Fruit fly (Drosophila melanogaster) whole organism, embryonic: Measurements from ENCODE around the gene ClC-c.

Source experiments
- Aef1 ChIP-seq: fragments of 200-800 bp; sonication (Bioruptor generic); IDR thresholded peaks from 3 replicates; pipeline ENCODE4 v1.3.6; 2022; ENCODE audit warnings: missing biosample characterization, missing genetic modification characterization
- B-H1 ChIP-seq: fragments of 200-800 bp; sonication (Bioruptor generic); IDR thresholded peaks from 3 replicates; pipeline ENCODE4 v1.3.6; 2022; ENCODE audit warnings: missing biosample characterization, missing genetic modification characterization
- B-H2 ChIP-seq: fragments of 200-800 bp; sonication (Bioruptor generic); optimal IDR thresholded peaks from 2 replicates; lab custom pipeline; 2018; ENCODE audit warnings: missing biosample characterization, mild to moderate bottlenecking, missing genetic modification characterization
- Bgb ChIP-seq: fragments of 200-800 bp; sonication (Bioruptor generic); IDR thresholded peaks from 2 replicates; pipeline ENCODE4 v1.3.6; 2022; ENCODE audit warnings: missing biosample characterization, missing genetic modification characterization; ENCODE audit not compliant: partially characterized antibody
- CG11560 ChIP-seq: fragments of 200-800 bp; sonication (Bioruptor generic); IDR thresholded peaks from 3 replicates; pipeline ENCODE4 v1.3.6; 2022; ENCODE audit warnings: missing biosample characterization, missing genetic modification characterization
- CG12155 ChIP-seq: fragments of 200-800 bp; sonication (Bioruptor generic); optimal IDR thresholded peaks from 3 replicates; lab custom pipeline; 2016; ENCODE audit warnings: missing biosample characterization, missing genetic modification characterization
- CG12769 ChIP-seq: fragments of 200-800 bp; sonication (Bioruptor generic); optimal IDR thresholded peaks from 2 replicates; lab custom pipeline; 2019; ENCODE audit warnings: missing biosample characterization, mild to moderate bottlenecking, missing genetic modification characterization, moderate library complexity
- CG1602 ChIP-seq: fragments of 200-800 bp; sonication (Bioruptor generic); optimal IDR thresholded peaks from 3 replicates; lab custom pipeline; 2016; ENCODE audit warnings: missing biosample characterization, missing genetic modification characterization
- CG1832 ChIP-seq: fragments of 200-800 bp; sonication (Bioruptor generic); optimal IDR thresholded peaks from 2 replicates; lab custom pipeline; 2017; ENCODE audit warnings: missing biosample characterization, mild to moderate bottlenecking, missing genetic modification characterization, inconsistent platforms
- CG3065 ChIP-seq: fragments of 200-800 bp; sonication (Bioruptor generic); optimal IDR thresholded peaks from 2 replicates; lab custom pipeline; 2016; ENCODE audit warnings: missing biosample characterization, missing genetic modification characterization
- CG3726 ChIP-seq: fragments of 200-800 bp; sonication (Bioruptor generic); IDR thresholded peaks from 3 replicates; pipeline ENCODE4, ENCODE4 v1.3.6; 2022; ENCODE audit warnings: missing biosample characterization, missing genetic modification characterization
- CG43689 ChIP-seq: fragments of 200-800 bp; sonication (Bioruptor generic); IDR thresholded peaks from 2 replicates; pipeline ENCODE4 v1.3.6; 2022; ENCODE audit warnings: missing biosample characterization, missing genetic modification characterization
- CG5245 ChIP-seq: fragments of 200-800 bp; sonication (Bioruptor generic); optimal IDR thresholded peaks from 3 replicates; lab custom pipeline; 2016; ENCODE audit warnings: missing biosample characterization, missing genetic modification characterization
- CG6689 ChIP-seq: fragments of 200-800 bp; sonication (Bioruptor generic); IDR thresholded peaks from 2 replicates; pipeline ENCODE4 v1.3.6; 2022; ENCODE audit warnings: missing biosample characterization, missing genetic modification characterization
- CG7556 ChIP-seq: fragments of 200-800 bp; sonication (Bioruptor generic); optimal IDR thresholded peaks from 2 replicates; lab custom pipeline; 2017; ENCODE audit warnings: missing biosample characterization, mild to moderate bottlenecking, missing genetic modification characterization
- CG8944 ChIP-seq: fragments of 200-800 bp; sonication (Bioruptor generic); optimal IDR thresholded peaks from 3 replicates; lab custom pipeline; 2016; ENCODE audit warnings: missing biosample characterization, missing genetic modification characterization
- D ChIP-seq, 2 experiments: fragments of 200-800 bp in 1 of 2; fragments of >200 bp in 1 of 2; sonication (Bioruptor generic) in 1 of 2; optimal IDR thresholded peaks; 2 replicates in 1 of 2; 3 replicates in 1 of 2; lab custom pipeline; 2017; ENCODE audit warnings: mild to moderate bottlenecking in 1 of 2, missing biosample characterization in 1 of 2, missing genetic modification characterization in 1 of 2, missing genetic modification reagents in 1 of 2
- D19B ChIP-seq: fragments of 200-800 bp; sonication (Bioruptor generic); optimal IDR thresholded peaks from 2 replicates; lab custom pipeline; 2017; ENCODE audit warnings: missing biosample characterization, mild to moderate bottlenecking, missing genetic modification characterization
- Dip2 ChIP-seq: fragments of 200-800 bp; sonication (Bioruptor generic); IDR thresholded peaks from 2 replicates; pipeline ENCODE4 v1.3.6; 2022; ENCODE audit warnings: missing biosample characterization, missing genetic modification characterization
- Drgx ChIP-seq: fragments of 200-800 bp; sonication (Bioruptor generic); IDR thresholded peaks from 2 replicates; pipeline ENCODE4 v1.3.6; 2022; ENCODE audit warnings: missing biosample characterization, missing genetic modification characterization
- Elba2 ChIP-seq: fragments of 200-800 bp; sonication (Bioruptor generic); optimal IDR thresholded peaks from 3 replicates; lab custom pipeline; 2016; ENCODE audit warnings: missing biosample characterization, missing genetic modification characterization
- HHEX ChIP-seq: fragments of 200-800 bp; sonication (Bioruptor generic); optimal IDR thresholded peaks from 3 replicates; lab custom pipeline; 2017; ENCODE audit warnings: missing biosample characterization, mild to moderate bottlenecking, missing genetic modification characterization, missing genetic modification reagents
- Hmx ChIP-seq: fragments of 200-800 bp; sonication (Bioruptor generic); optimal IDR thresholded peaks from 2 replicates; lab custom pipeline; 2016; ENCODE audit warnings: missing biosample characterization, missing genetic modification characterization
- Hr39 ChIP-seq: fragments of >200 bp; optimal IDR thresholded peaks from 2 replicates; lab custom pipeline; 2017
- Lhr ChIP-seq: fragments of 200-800 bp; sonication (Bioruptor generic); optimal IDR thresholded peaks from 3 replicates; lab custom pipeline; 2017; ENCODE audit warnings: mild to moderate bottlenecking, missing biosample characterization, missing genetic modification reagents, missing genetic modification characterization
- MTF-1 ChIP-seq: fragments of 200-800 bp; sonication (Bioruptor generic); optimal IDR thresholded peaks from 2 replicates; lab custom pipeline; 2018; ENCODE audit warnings: missing biosample characterization, mild to moderate bottlenecking, missing genetic modification characterization, borderline replicate concordance
- Max ChIP-seq: fragments of 200-800 bp; sonication (Bioruptor generic); optimal IDR thresholded peaks from 2 replicates; lab custom pipeline; 2016; ENCODE audit warnings: missing biosample characterization, mild to moderate bottlenecking, missing genetic modification characterization
- NC2β ChIP-seq: fragments of 200-800 bp; sonication (Bioruptor generic); optimal IDR thresholded peaks from 2 replicates; lab custom pipeline; 2016; ENCODE audit warnings: missing biosample characterization, missing genetic modification characterization
- NFAT ChIP-seq: fragments of 200-800 bp; sonication (Bioruptor generic); IDR thresholded peaks from 2 replicates; pipeline ENCODE4 v1.3.6; 2022; ENCODE audit warnings: missing biosample characterization, missing genetic modification characterization
- Side ChIP-seq: fragments of 200-800 bp; sonication (Bioruptor generic); optimal IDR thresholded peaks from 2 replicates; lab custom pipeline; 2016; ENCODE audit warnings: missing biosample characterization, missing genetic modification characterization
- Sin3A ChIP-seq: fragments of >200 bp; optimal IDR thresholded peaks from 2 replicates; lab custom pipeline; 2018
- Ssrp ChIP-seq: fragments of 200-800 bp; sonication (Bioruptor generic); optimal IDR thresholded peaks from 2 replicates; lab custom pipeline; 2018; ENCODE audit warnings: missing biosample characterization, mild to moderate bottlenecking, missing genetic modification characterization, moderate library complexity
- Tbp ChIP-seq: fragments of >200 bp; optimal IDR thresholded peaks from 2 replicates; lab custom pipeline; 2018; ENCODE audit warnings: missing biosample characterization, missing genetic modification characterization
- Trl ChIP-seq, 3 experiments: fragments of >200 bp in 2 of 3; fragments of 200-800 bp in 1 of 3; sonication (Bioruptor generic) in 1 of 3; optimal IDR thresholded peaks; 2 replicates in 1 of 3; 3 replicates in 2 of 3; lab custom pipeline; 2016 to 2017; ENCODE audit warnings: missing biosample characterization in 1 of 3, missing genetic modification characterization in 1 of 3
- YL-1 ChIP-seq: fragments of 200-800 bp; sonication (Bioruptor generic); optimal IDR thresholded peaks from 3 replicates; lab custom pipeline; 2017; ENCODE audit warnings: missing biosample characterization, mild to moderate bottlenecking, missing genetic modification characterization
- al ChIP-seq: fragments of 200-800 bp; sonication (Bioruptor generic); IDR thresholded peaks from 2 replicates; pipeline ENCODE4 v1.3.6; 2022; ENCODE audit warnings: missing biosample characterization, missing genetic modification characterization
- br ChIP-seq: fragments of >200 bp; optimal IDR thresholded peaks from 2 replicates; lab custom pipeline; 2017
- chn ChIP-seq: fragments of 200-800 bp; sonication (Bioruptor generic); optimal IDR thresholded peaks from 2 replicates; lab custom pipeline; 2016; ENCODE audit warnings: missing biosample characterization, missing genetic modification characterization
- esg ChIP-seq: fragments of 200-800 bp; sonication (Bioruptor generic); conservative IDR thresholded peaks from 2 replicates; pipeline ENCODE4 v1.3.6; 2022; ENCODE audit warnings: missing biosample characterization, missing genetic modification characterization
- fd102C ChIP-seq: fragments of 200-800 bp; sonication (Bioruptor generic); optimal IDR thresholded peaks from 2 replicates; lab custom pipeline; 2018; ENCODE audit warnings: missing biosample characterization, mild to moderate bottlenecking, missing genetic modification characterization, moderate library complexity
- gcm2 ChIP-seq: fragments of 200-800 bp; sonication (Bioruptor generic); optimal IDR thresholded peaks from 2 replicates; lab custom pipeline; 2016; ENCODE audit warnings: missing biosample characterization, missing genetic modification characterization
- gfzf ChIP-seq: fragments of 200-800 bp; sonication (Bioruptor generic); optimal IDR thresholded peaks from 2 replicates; lab custom pipeline; 2016; ENCODE audit warnings: missing biosample characterization, mild to moderate bottlenecking, missing genetic modification characterization, moderate library complexity
- h ChIP-seq: fragments of >200 bp; optimal IDR thresholded peaks from 2 replicates; lab custom pipeline; 2017
- her ChIP-seq: fragments of 200-800 bp; sonication (Bioruptor generic); optimal IDR thresholded peaks from 2 replicates; lab custom pipeline; 2016; ENCODE audit warnings: missing biosample characterization, missing genetic modification characterization
- jing ChIP-seq: fragments of 200-800 bp; sonication (Bioruptor generic); optimal IDR thresholded peaks from 2 replicates; lab custom pipeline; 2018; ENCODE audit warnings: missing biosample characterization, mild to moderate bottlenecking, missing genetic modification characterization
- nmo ChIP-seq: fragments of 200-800 bp; sonication (Bioruptor generic); optimal IDR thresholded peaks from 2 replicates; lab custom pipeline; 2018; ENCODE audit warnings: missing biosample characterization, mild to moderate bottlenecking, missing genetic modification characterization, moderate library complexity
- nom ChIP-seq: fragments of 200-800 bp; sonication (Bioruptor generic); optimal IDR thresholded peaks from 2 replicates; lab custom pipeline; 2017; ENCODE audit warnings: missing biosample characterization, missing genetic modification characterization, mild to moderate bottlenecking, moderate library complexity, missing genetic modification reagents
- pum ChIP-seq: fragments of 200-800 bp; sonication (Bioruptor generic); optimal IDR thresholded peaks from 2 replicates; lab custom pipeline; 2016; ENCODE audit warnings: missing biosample characterization, missing genetic modification characterization
- ranshi ChIP-seq: fragments of 200-800 bp; sonication (Bioruptor generic); IDR thresholded peaks from 2 replicates; pipeline ENCODE4 v1.3.6; 2022; ENCODE audit warnings: missing biosample characterization, missing genetic modification characterization
- row ChIP-seq: fragments of 200-800 bp; sonication (Bioruptor generic); IDR thresholded peaks from 3 replicates; pipeline ENCODE4 v1.3.6; 2022; ENCODE audit warnings: missing biosample characterization, missing genetic modification characterization
- salm ChIP-seq: fragments of 200-800 bp; sonication (Bioruptor generic); optimal IDR thresholded peaks from 2 replicates; lab custom pipeline; 2018; ENCODE audit warnings: missing biosample characterization, mild to moderate bottlenecking, missing genetic modification characterization
- wdn ChIP-seq: fragments of 200-800 bp; sonication (Bioruptor generic); IDR thresholded peaks from 2 replicates; pipeline ENCODE4 v1.3.6; 2022; ENCODE audit warnings: missing biosample characterization, missing genetic modification characterization

ClC-c gene

DNA sequence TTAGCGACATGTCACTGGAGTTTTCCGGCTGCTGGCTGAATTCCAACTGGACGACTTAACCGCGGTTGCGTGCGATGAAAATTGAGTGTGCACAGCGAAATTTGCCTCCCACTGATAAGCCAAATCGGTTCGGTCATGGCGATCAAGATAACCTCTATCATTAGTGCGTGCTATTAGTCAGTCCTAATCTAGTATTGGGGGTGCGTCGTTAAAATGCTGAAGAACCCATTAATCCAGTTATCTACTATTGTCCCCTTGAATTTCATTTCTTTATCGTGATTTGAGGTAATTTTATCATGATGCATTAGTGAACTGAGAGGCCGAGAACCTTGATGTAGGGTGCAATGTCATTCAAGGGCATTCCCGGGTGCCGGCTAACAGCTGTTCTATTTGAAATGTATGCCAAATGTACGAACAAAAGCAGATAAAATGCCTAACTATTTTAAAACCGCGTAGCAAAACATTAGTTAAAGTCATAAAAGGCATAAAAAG is 38.3 kb downstream of the ClC-c start, which contains the start of gene Pgm1 (continued):
- 0 out of 2 replicates have a peak, but pooled peaks have one; percentile 22 for TF ChIP-seq Dip2 (GFP tag; lab: Robert Waterston, UW)
- peak; percentile 58 for TF ChIP-seq CG3065
- peak; percentile 38 for TF ChIP-seq fd102C
- TF ChIP-seq Hmx (GFP tag; lab: Kevin White, UChicago), result peak; percentile 70
- peak; percentile 78 for TF ChIP-seq esg (GFP tag; lab: Robert Waterston, UW)
- TF ChIP-seq nmo (GFP tag; lab: Kevin White, UChicago), result peak; percentile 82
- no peak for TF ChIP-seq br (lab: Kevin White, UChicago)
- peak; percentile 86 for TF ChIP-seq pum (GFP tag; lab: Kevin White, UChicago)
- TF ChIP-seq Sin3A (lab: Kevin White, UChicago), result no peak
- TF ChIP-seq MTF-1 (GFP tag; lab: Kevin White, UChicago), result no peak
- peak; percentile 74 for TF ChIP-seq CG7556
- TF ChIP-seq CG3726, result peak; percentile 68
- peak; percentile 82 for TF ChIP-seq Drgx
- TF ChIP-seq jing, result no peak
- peak; percentile 63 for TF ChIP-seq wdn
- peak; percentile 93 for TF ChIP-seq CG8944
- TF ChIP-seq gfzf (GFP tag; lab: Kevin White, UChicago), result no peak
- peak; percentile 63 for TF ChIP-seq salm
- TF ChIP-seq Aef1 (GFP tag; lab: Robert Waterston, UW), result peak; percentile 70
- no peak for TF ChIP-seq D (optimal IDR thresholded peaks at IDR 0.05; lab: Kevin White, UChicago)
- peak; percentile 74 for TF ChIP-seq D (GFP tag; optimal IDR thresholded peaks at IDR 0.05; lab: Kevin White, UChicago)
- peak; percentile 66 for TF ChIP-seq al
- TF ChIP-seq ranshi, result peak; percentile 66; the same call in 1 of the 2 replicates
- TF ChIP-seq CG1602 (GFP tag; lab: Kevin White, UChicago), result peak; percentile 73
- TF ChIP-seq her (GFP tag; lab: Kevin White, UChicago), result peak; percentile 94
- peak; percentile 97 for TF ChIP-seq CG12769
- no peak for TF ChIP-seq CG43689
- TF ChIP-seq Max (GFP tag; lab: Kevin White, UChicago), result peak; percentile 69
- peak; percentile 76 for TF ChIP-seq NFAT (GFP tag; lab: Robert Waterston, UW)
- TF ChIP-seq Side (GFP tag; lab: Kevin White, UChicago), result peak; percentile 94
- TF ChIP-seq Hr39 (lab: Kevin White, UChicago), result no peak
- TF ChIP-seq NC2β (GFP tag; lab: Kevin White, UChicago), result peak; percentile 85
- TF ChIP-seq row (GFP tag; lab: Robert Waterston, UW), result peak; percentile 99
- peak; percentile 25 for TF ChIP-seq Elba2
- TF ChIP-seq B-H2 (GFP tag; lab: Kevin White, UChicago), result peak; percentile 71
- peak; percentile 61 for TF ChIP-seq YL-1 (GFP tag; lab: Kevin White, UChicago)
- TF ChIP-seq Trl (optimal IDR thresholded peaks at IDR 0.05; lab: Kevin White, UChicago), result no peak
- peak; percentile 94 for TF ChIP-seq Trl (GFP tag; optimal IDR thresholded peaks at IDR 0.05; lab: Kevin White, UChicago)
- TF ChIP-seq CG12155 (GFP tag; lab: Kevin White, UChicago), result peak; percentile 88
- peak; percentile 69 for TF ChIP-seq CG5245 (GFP tag; lab: Kevin White, UChicago)
- TF ChIP-seq HHEX (GFP tag; lab: Kevin White, UChicago), result peak; percentile 84
- TF ChIP-seq nom (GFP tag; lab: Kevin White, UChicago), result peak; percentile 83
- peak; percentile 87 for TF ChIP-seq gcm2 (GFP tag; lab: Kevin White, UChicago)
- peak; percentile 89 for TF ChIP-seq chn
- peak; percentile 66 for TF ChIP-seq B-H1 (GFP tag; lab: Robert Waterston, UW)
- TF ChIP-seq CG1832 (GFP tag; lab: Kevin White, UChicago), result no peak
- TF ChIP-seq Ssrp (tag; lab: Kevin White, UChicago), result peak; percentile 65
- no peak for TF ChIP-seq h (lab: Kevin White, UChicago)
- TF ChIP-seq Lhr, result no peak
- TF ChIP-seq CG6689 (GFP tag; lab: Robert Waterston, UW), result peak; percentile 59
- TF ChIP-seq D19B (GFP tag; lab: Kevin White, UChicago), result peak; percentile 74
- no peak for TF ChIP-seq Tbp (GFP tag; lab: Kevin White, UChicago)
- TF ChIP-seq Bgb, result no peak
- peak; percentile 47; the same call in 1 of the 3 replicates for TF ChIP-seq CG11560 (tag; lab: Robert Waterston, UW)
